Fruit fly (Drosophila melanogaster) whole organism, embryonic: Measurements from ENCODE around the gene Arfip.

ENCODE experiments used
- BEAF-32 ChIP-seq: fragments of 200-800 bp; sonication (Bioruptor generic); optimal IDR thresholded peaks from 3 replicates; lab custom pipeline; 2017; ENCODE audit warnings: missing biosample characterization, missing genetic modification characterization, mild to moderate bottlenecking, moderate library complexity, missing genetic modification reagents
- BtbVII ChIP-seq: fragments of 200-800 bp; sonication (Bioruptor generic); optimal IDR thresholded peaks from 3 replicates; lab custom pipeline; 2017; ENCODE audit warnings: missing biosample characterization, mild to moderate bottlenecking, missing genetic modification characterization
- CG10274 ChIP-seq: fragments of 200-800 bp; sonication (Bioruptor generic); optimal IDR thresholded peaks from 3 replicates; lab custom pipeline; 2017; ENCODE audit warnings: missing biosample characterization, mild to moderate bottlenecking, missing genetic modification characterization
- CG11085 ChIP-seq: fragments of 200-800 bp; sonication (Bioruptor generic); IDR thresholded peaks from 2 replicates; pipeline ENCODE4 v1.3.6; 2022; ENCODE audit warnings: missing biosample characterization, missing genetic modification characterization
- CG12219 ChIP-seq: fragments of 200-800 bp; sonication (Bioruptor generic); optimal IDR thresholded peaks from 3 replicates; lab custom pipeline; 2018; ENCODE audit warnings: missing biosample characterization, mild to moderate bottlenecking, missing genetic modification characterization
- CG13624 ChIP-seq: fragments of 200-800 bp; sonication (Bioruptor generic); optimal IDR thresholded peaks from 2 replicates; lab custom pipeline; 2016; ENCODE audit warnings: missing biosample characterization, missing genetic modification characterization
- CG14860 ChIP-seq: fragments of 200-800 bp; sonication (Bioruptor generic); IDR thresholded peaks from 3 replicates; pipeline ENCODE4 v1.3.6; 2022; ENCODE audit warnings: missing biosample characterization, missing genetic modification characterization; ENCODE audit not compliant: partially characterized antibody
- CG15514 ChIP-seq: fragments of 200-800 bp; sonication (Bioruptor generic); optimal IDR thresholded peaks from 3 replicates; lab custom pipeline; 2017; ENCODE audit warnings: missing biosample characterization, missing genetic modification characterization, mild to moderate bottlenecking, moderate library complexity, missing genetic modification reagents
- CG1603 ChIP-seq: fragments of 200-800 bp; sonication (Bioruptor generic); optimal IDR thresholded peaks from 2 replicates; lab custom pipeline; 2019; ENCODE audit warnings: missing biosample characterization, mild to moderate bottlenecking, missing genetic modification characterization, moderate library complexity
- CG17186 ChIP-seq: fragments of 200-800 bp; sonication (Bioruptor generic); optimal IDR thresholded peaks from 3 replicates; lab custom pipeline; 2017; ENCODE audit warnings: missing biosample characterization, missing genetic modification reagents, missing genetic modification characterization
- CG2712 ChIP-seq: fragments of 200-800 bp; optimal IDR thresholded peaks from 3 replicates; lab custom pipeline; 2019; ENCODE audit warnings: missing biosample characterization, mild to moderate bottlenecking, missing genetic modification characterization, moderate library complexity
- CG32767 ChIP-seq: fragments of 200-800 bp; sonication (Bioruptor generic); IDR thresholded peaks from 2 replicates; pipeline ENCODE4 v1.3.6; 2022; ENCODE audit warnings: missing biosample characterization, missing genetic modification characterization
- CG42726 ChIP-seq: fragments of 200-800 bp; sonication (Bioruptor generic); IDR thresholded peaks from 2 replicates; pipeline ENCODE4 v1.3.6; 2022; ENCODE audit warnings: missing biosample characterization, missing genetic modification characterization; ENCODE audit not compliant: partially characterized antibody
- CG4424 ChIP-seq: fragments of 200-800 bp; sonication (Bioruptor generic); optimal IDR thresholded peaks from 3 replicates; lab custom pipeline; 2016; ENCODE audit warnings: missing biosample characterization, missing genetic modification characterization
- CG4617 ChIP-seq: fragments of 200-800 bp; sonication (Bioruptor generic); optimal IDR thresholded peaks from 3 replicates; lab custom pipeline; 2016; ENCODE audit warnings: missing biosample characterization, missing genetic modification characterization, borderline replicate concordance
- CG4820 ChIP-seq: fragments of 200-800 bp; sonication (Bioruptor generic); optimal IDR thresholded peaks from 3 replicates; lab custom pipeline; 2016; ENCODE audit warnings: missing biosample characterization, missing genetic modification characterization
- CG4854 ChIP-seq: fragments of 200-800 bp; sonication (Bioruptor generic); optimal IDR thresholded peaks from 2 replicates; lab custom pipeline; 2016; ENCODE audit warnings: missing biosample characterization, missing genetic modification characterization, inconsistent platforms
- CG5180 ChIP-seq: fragments of 200-800 bp; sonication (Bioruptor generic); optimal IDR thresholded peaks from 3 replicates; lab custom pipeline; 2017; ENCODE audit warnings: missing biosample characterization, missing genetic modification characterization, mild to moderate bottlenecking, moderate library complexity, missing genetic modification reagents
- CG7963 ChIP-seq: fragments of 200-800 bp; sonication (Bioruptor generic); IDR thresholded peaks from 3 replicates; pipeline ENCODE4 v1.3.6; 2022; ENCODE audit warnings: missing biosample characterization, missing genetic modification characterization; ENCODE audit not compliant: partially characterized antibody
- Chrac-16 ChIP-seq: fragments of 200-800 bp; sonication (Bioruptor generic); optimal IDR thresholded peaks from 3 replicates; lab custom pipeline; 2016; ENCODE audit warnings: missing biosample characterization, missing genetic modification characterization
- Doc3 ChIP-seq: fragments of 200-800 bp; sonication (Bioruptor generic); IDR thresholded peaks from 3 replicates; pipeline ENCODE4 v1.3.6; 2022; ENCODE audit warnings: missing biosample characterization, missing genetic modification characterization; ENCODE audit not compliant: partially characterized antibody
- Drgx ChIP-seq: fragments of 200-800 bp; sonication (Bioruptor generic); IDR thresholded peaks from 2 replicates; pipeline ENCODE4 v1.3.6; 2022; ENCODE audit warnings: missing biosample characterization, missing genetic modification characterization
- E2f1 ChIP-seq: fragments of 200-800 bp; sonication (Bioruptor generic); IDR thresholded peaks from 2 replicates; pipeline ENCODE4 v1.3.6; 2022; ENCODE audit warnings: missing biosample characterization, missing genetic modification characterization
- Ets65A ChIP-seq: fragments of 200-800 bp; sonication (Bioruptor generic); peaks from one replicate; lab custom pipeline; 2016; ENCODE audit warnings: missing biosample characterization, missing genetic modification characterization
- Ets97D ChIP-seq: fragments of 200-800 bp; sonication (Bioruptor generic); optimal IDR thresholded peaks from 3 replicates; lab custom pipeline; 2016; ENCODE audit warnings: missing biosample characterization, missing genetic modification characterization
- Sry-δ ChIP-seq: fragments of 200-800 bp; sonication (Bioruptor generic); optimal IDR thresholded peaks from 2 replicates; lab custom pipeline; 2016; ENCODE audit warnings: missing biosample characterization, missing genetic modification characterization
- Tbp ChIP-seq: fragments of >200 bp; optimal IDR thresholded peaks from 2 replicates; lab custom pipeline; 2018; ENCODE audit warnings: missing biosample characterization, missing genetic modification characterization
- Trl ChIP-seq, 3 experiments: fragments of >200 bp in 2 of 3; fragments of 200-800 bp in 1 of 3; sonication (Bioruptor generic) in 1 of 3; optimal IDR thresholded peaks; 2 replicates in 1 of 3; 3 replicates in 2 of 3; lab custom pipeline; 2016 to 2017; ENCODE audit warnings: missing biosample characterization in 1 of 3, missing genetic modification characterization in 1 of 3
- amos ChIP-seq: fragments of 200-800 bp; sonication (Bioruptor generic); IDR thresholded peaks from 2 replicates; pipeline ENCODE4 v1.3.6; 2022; ENCODE audit warnings: missing biosample characterization, missing genetic modification characterization; ENCODE audit not compliant: partially characterized antibody
- ap ChIP-seq: fragments of 200-800 bp; sonication (Bioruptor generic); IDR thresholded peaks from 2 replicates; pipeline ENCODE4 v1.3.6; 2022; ENCODE audit warnings: missing biosample characterization, missing genetic modification characterization
- cg ChIP-seq: fragments of 200-800 bp; sonication (Bioruptor generic); optimal IDR thresholded peaks from 3 replicates; lab custom pipeline; 2019; ENCODE audit warnings: missing biosample characterization, mild to moderate bottlenecking, missing genetic modification characterization, moderate library complexity
- crc ChIP-seq: fragments of 200-800 bp; sonication (Bioruptor generic); optimal IDR thresholded peaks from 2 replicates; lab custom pipeline; 2016; ENCODE audit warnings: missing biosample characterization, missing genetic modification characterization
- crol ChIP-seq: fragments of 200-800 bp; sonication (Bioruptor generic); IDR thresholded peaks from 2 replicates; pipeline ENCODE4 v1.3.6; 2022; ENCODE audit warnings: missing biosample characterization, missing genetic modification characterization
- dpn ChIP-seq, 2 experiments: fragments of 200-800 bp; sonication (Bioruptor generic); optimal IDR thresholded peaks; 3 replicates each; lab custom pipeline; 2016; ENCODE audit warnings: missing biosample characterization in 2 of 2, missing genetic modification characterization in 2 of 2
- esg ChIP-seq: fragments of 200-800 bp; sonication (Bioruptor generic); conservative IDR thresholded peaks from 2 replicates; pipeline ENCODE4 v1.3.6; 2022; ENCODE audit warnings: missing biosample characterization, missing genetic modification characterization
- ewg ChIP-seq: fragments of 200-800 bp; sonication (Bioruptor generic); optimal IDR thresholded peaks from 3 replicates; lab custom pipeline; 2017; ENCODE audit warnings: mild to moderate bottlenecking, missing biosample characterization, missing genetic modification reagents, missing genetic modification characterization
- ftz-f1 ChIP-seq: fragments of 200-800 bp; sonication (Bioruptor generic); optimal IDR thresholded peaks from 2 replicates; lab custom pipeline; 2016; ENCODE audit warnings: missing biosample characterization, missing genetic modification characterization
- hkb ChIP-seq, 2 experiments: fragments of 200-800 bp in 1 of 2; fragments of >200 bp in 1 of 2; sonication (Bioruptor generic) in 1 of 2; IDR thresholded peaks in 1 of 2; optimal IDR thresholded peaks in 1 of 2; 2 replicates each; pipeline versions ENCODE4 v1.3.6 to Lab custom; 2017 to 2022; ENCODE audit warnings: missing biosample characterization in 1 of 2, missing genetic modification characterization in 1 of 2
- kay ChIP-seq: fragments of 200-800 bp; sonication (Bioruptor generic); optimal IDR thresholded peaks from 2 replicates; lab custom pipeline; 2016; ENCODE audit warnings: missing biosample characterization, missing genetic modification characterization
- lilli ChIP-seq: fragments of 200-800 bp; sonication (Bioruptor generic); optimal IDR thresholded peaks from 3 replicates; lab custom pipeline; 2016; ENCODE audit warnings: missing biosample characterization, missing genetic modification characterization
- maf-S ChIP-seq: fragments of 200-800 bp; sonication (Bioruptor generic); optimal IDR thresholded peaks from 2 replicates; lab custom pipeline; 2016; ENCODE audit warnings: missing biosample characterization, missing genetic modification characterization
- mam ChIP-seq: fragments of 200-800 bp; sonication (Bioruptor generic); optimal IDR thresholded peaks from 3 replicates; lab custom pipeline; 2016; ENCODE audit warnings: missing biosample characterization, missing genetic modification characterization
- run ChIP-seq: fragments of 200-800 bp; sonication (Bioruptor generic); optimal IDR thresholded peaks from 3 replicates; lab custom pipeline; 2018; ENCODE audit warnings: missing biosample characterization, mild to moderate bottlenecking, missing genetic modification characterization
- tap ChIP-seq: fragments of 200-800 bp; optimal IDR thresholded peaks from 3 replicates; lab custom pipeline; 2019; ENCODE audit warnings: missing biosample characterization, mild to moderate bottlenecking, missing genetic modification characterization, moderate library complexity
- tx ChIP-seq: fragments of 200-800 bp; sonication (Bioruptor generic); optimal IDR thresholded peaks from 2 replicates; lab custom pipeline; 2016; ENCODE audit warnings: missing biosample characterization, missing genetic modification characterization
- unc-4 ChIP-seq: fragments of 200-800 bp; sonication (Bioruptor generic); IDR thresholded peaks from 2 replicates; pipeline ENCODE4 v1.3.6; 2022; ENCODE audit warnings: missing biosample characterization, missing genetic modification characterization; ENCODE audit not compliant: partially characterized antibody
- unpg ChIP-seq: fragments of 200-800 bp; sonication (Bioruptor generic); optimal IDR thresholded peaks from 3 replicates; lab custom pipeline; 2018; ENCODE audit warnings: missing biosample characterization, mild to moderate bottlenecking, missing genetic modification characterization, moderate library complexity
- vnd ChIP-seq: fragments of 200-800 bp; sonication (Bioruptor generic); IDR thresholded peaks from 3 replicates; pipeline ENCODE4 v1.3.6; 2022; ENCODE audit warnings: missing biosample characterization, missing genetic modification characterization; ENCODE audit not compliant: partially characterized antibody

Gene Arfip

DNA sequence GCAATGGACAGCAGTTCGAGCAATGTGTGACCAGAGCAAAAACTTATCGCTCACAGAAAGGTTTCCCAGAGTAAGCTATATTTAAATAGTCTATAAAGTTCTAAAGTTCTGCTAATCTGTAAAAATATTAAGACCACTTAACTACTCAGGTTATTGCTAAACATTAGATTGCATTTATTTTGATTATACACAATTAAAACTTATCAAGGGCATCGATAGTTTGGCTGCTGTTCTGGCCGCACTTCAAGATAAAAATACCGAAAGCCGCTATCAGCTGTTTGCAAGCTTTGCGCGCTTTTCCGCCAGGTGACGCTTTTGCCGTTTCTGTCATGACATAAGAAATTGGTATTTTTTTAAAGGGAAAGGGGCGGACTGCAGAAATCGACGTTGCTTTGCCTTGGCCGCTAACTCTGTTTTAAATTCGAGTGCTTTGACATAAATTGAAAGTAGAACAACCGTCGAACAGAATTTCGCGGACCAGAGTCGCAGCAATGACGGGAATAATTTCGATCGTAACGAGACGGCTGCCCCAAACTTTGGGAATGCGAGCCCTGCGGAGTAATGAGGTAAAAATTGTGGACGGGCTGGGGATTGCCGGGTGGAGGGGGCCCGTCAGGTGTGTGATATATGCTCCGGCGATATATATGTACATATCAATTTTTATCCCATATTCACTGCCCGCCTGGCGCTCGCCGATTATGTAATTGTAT lies 9.3 kb upstream of the Arfip start, which contains the start of the genes CG17734 and CG5214:
TSS of gene CG17734 (minus strand) at position 49 of the 710 bp plus-strand sequence.
TSS of gene CG5214 (plus strand) at position 352 of the 710 bp plus-strand sequence.
- peak; percentile 67; the same call in 1 of the 2 replicates for TF ChIP-seq amos (GFP tag; lab: Robert Waterston, UW)
- TF ChIP-seq CG4820 (GFP tag; lab: Kevin White, UChicago): no peak
- no peak for TF ChIP-seq esg (GFP tag; lab: Robert Waterston, UW)
- peak; percentile 78 for TF ChIP-seq hkb (optimal IDR thresholded peaks at IDR 0.05; lab: Kevin White, UChicago)
- no peak for TF ChIP-seq hkb (GFP tag; IDR thresholded peaks at IDR 0.05; lab: Robert Waterston, UW)
- TF ChIP-seq kay (GFP tag; lab: Kevin White, UChicago): peak; percentile 21
- no peak for TF ChIP-seq crc (GFP tag; lab: Kevin White, UChicago)
- TF ChIP-seq Trl (optimal IDR thresholded peaks at IDR 0.05; lab: Kevin White, UChicago): no peak
- TF ChIP-seq Trl (GFP tag; optimal IDR thresholded peaks at IDR 0.05; lab: Kevin White, UChicago): peak; percentile 34
- no peak for TF ChIP-seq Chrac-16
- TF ChIP-seq CG4854 (GFP tag; lab: Kevin White, UChicago): peak; percentile 23
- no peak for TF ChIP-seq unpg (GFP tag; lab: Kevin White, UChicago)
- peak; percentile 21 for TF ChIP-seq ewg (GFP tag; lab: Kevin White, UChicago)
- TF ChIP-seq CG11085 (GFP tag; lab: Robert Waterston, UW): no peak
- TF ChIP-seq lilli (GFP tag; lab: Kevin White, UChicago): peak; percentile 48
- TF ChIP-seq CG32767 (GFP tag; lab: Robert Waterston, UW): no peak
- peak; percentile 69; the same call in 2 of the 3 replicates for TF ChIP-seq CG14860
- TF ChIP-seq ap (GFP tag; lab: Robert Waterston, UW): no peak
- no peak for TF ChIP-seq run (tag; lab: Kevin White, UChicago)
- TF ChIP-seq Drgx (GFP tag; lab: Robert Waterston, UW): no peak
- peak; percentile 82 for TF ChIP-seq Ets97D (GFP tag; lab: Kevin White, UChicago)
- TF ChIP-seq CG12219: no peak
- no peak for TF ChIP-seq tap (tag; lab: Kevin White, UChicago)
- TF ChIP-seq crol (GFP tag; lab: Robert Waterston, UW): 0 out of 2 replicates have a peak, but pooled peaks have one; percentile 46
- TF ChIP-seq CG15514: peak; percentile 69
- no peak for TF ChIP-seq CG7963
- peak; percentile 23 for TF ChIP-seq CG13624 (GFP tag; lab: Kevin White, UChicago)
- no peak for TF ChIP-seq tx (GFP tag; lab: Kevin White, UChicago)
- TF ChIP-seq E2f1 (GFP tag; lab: Robert Waterston, UW): no peak
- TF ChIP-seq mam (GFP tag; lab: Kevin White, UChicago): peak; percentile 6
- TF ChIP-seq vnd (GFP tag; lab: Robert Waterston, UW): peak; percentile 79; the same call in 2 of the 3 replicates
- peak; percentile 27 for TF ChIP-seq CG4424 (GFP tag; lab: Kevin White, UChicago)
- peak; percentile 26 for TF ChIP-seq CG2712 (tag; lab: Kevin White, UChicago)
- TF ChIP-seq ftz-f1 (GFP tag; lab: Kevin White, UChicago): peak; percentile 98
- TF ChIP-seq CG1603 (tag; lab: Kevin White, UChicago): peak; percentile 36
- no peak for TF ChIP-seq BtbVII (GFP tag; lab: Kevin White, UChicago)
- TF ChIP-seq dpn (GFP tag; optimal IDR thresholded peaks at IDR 0.05; lab: Kevin White, UChicago): peak; percentile 0 to 54
- no peak for TF ChIP-seq Tbp (GFP tag; lab: Kevin White, UChicago)
- no peak for TF ChIP-seq CG17186 (GFP tag; lab: Kevin White, UChicago)
- peak; percentile 77 for TF ChIP-seq unc-4 (GFP tag; lab: Robert Waterston, UW)
- no peak for TF ChIP-seq CG5180 (GFP tag; lab: Kevin White, UChicago)
- peak; percentile 73 for TF ChIP-seq Sry-δ
- TF ChIP-seq CG10274 (GFP tag; lab: Kevin White, UChicago): no peak
- TF ChIP-seq CG4617 (GFP tag; lab: Kevin White, UChicago): peak; percentile 49
- peak; percentile 80 for TF ChIP-seq Doc3 (GFP tag; lab: Robert Waterston, UW)
- TF ChIP-seq BEAF-32: peak; percentile 88
- 0 out of 2 replicates have a peak, but pooled peaks have one; percentile 13 for TF ChIP-seq CG42726 (GFP tag; lab: Robert Waterston, UW)
- peak; percentile 79 for TF ChIP-seq Ets65A (GFP tag; lab: Kevin White, UChicago)
- TF ChIP-seq maf-S: no peak
- TF ChIP-seq cg (GFP tag; lab: Kevin White, UChicago): no peak
